Fruit fly (Drosophila melanogaster): Measurements from ENCODE around the gene CG13078.

Gene CG13078

DNA sequence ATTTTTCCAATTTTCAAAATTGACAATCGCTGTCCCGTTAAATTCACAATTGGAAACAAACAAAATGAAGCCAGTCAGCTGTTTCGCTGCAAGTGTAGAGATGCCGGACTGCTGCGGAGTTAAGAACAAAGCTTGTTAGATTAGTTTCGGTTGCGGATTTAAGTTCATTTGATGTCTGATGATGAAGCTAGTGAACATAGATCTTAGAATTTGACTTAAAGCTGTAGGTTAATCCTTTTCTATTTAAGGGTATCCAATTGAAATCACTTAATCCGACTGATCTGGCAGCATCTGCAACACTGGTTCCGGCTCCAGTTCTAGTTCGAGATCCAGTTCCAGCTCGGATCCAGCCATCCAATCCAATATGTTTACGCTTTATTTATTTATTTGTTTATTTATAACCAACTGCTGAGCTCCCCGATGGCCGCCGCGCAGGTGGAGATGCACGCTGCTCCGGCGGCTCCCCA, 20.2 kb downstream of the CG13078 start, which contains the start of the genes PCNA2 and CG10366 (continued):
- TF ChIP-seq Sox15 (GFP tag; optimal IDR thresholded peaks at IDR 0.05) (peak; percentile 13), dsx (GFP tag; optimal IDR thresholded peaks at IDR 0.05; ENCODE audit: poor library complexity, severe bottlenecking) (no peak), CG11294 (GFP tag; IDR thresholded peaks at IDR 0.05) (no peak), spab (GFP tag; optimal IDR thresholded peaks at IDR 0.05) (no peak), achi (GFP tag; optimal IDR thresholded peaks at IDR 0.05) (peak; percentile 68), Hr38 (GFP tag; optimal IDR thresholded peaks at IDR 0.05) (no peak), fd85E (GFP tag; optimal IDR thresholded peaks at IDR 0.05) (no peak), CG9139 (GFP tag; optimal IDR thresholded peaks at IDR 0.05) (no peak), salr (GFP tag; optimal IDR thresholded peaks at IDR 0.05) (peak in 1 of 2 experiments; percentile 26), CG16779 (tag; optimal IDR thresholded peaks at IDR 0.05) (no peak), CG15336 (GFP tag; IDR thresholded peaks at IDR 0.05) (no peak), vri (GFP tag; optimal IDR thresholded peaks at IDR 0.05) (no peak), Ets21C (GFP tag; optimal IDR thresholded peaks at IDR 0.05) (peak; percentile 42)

DNA sequence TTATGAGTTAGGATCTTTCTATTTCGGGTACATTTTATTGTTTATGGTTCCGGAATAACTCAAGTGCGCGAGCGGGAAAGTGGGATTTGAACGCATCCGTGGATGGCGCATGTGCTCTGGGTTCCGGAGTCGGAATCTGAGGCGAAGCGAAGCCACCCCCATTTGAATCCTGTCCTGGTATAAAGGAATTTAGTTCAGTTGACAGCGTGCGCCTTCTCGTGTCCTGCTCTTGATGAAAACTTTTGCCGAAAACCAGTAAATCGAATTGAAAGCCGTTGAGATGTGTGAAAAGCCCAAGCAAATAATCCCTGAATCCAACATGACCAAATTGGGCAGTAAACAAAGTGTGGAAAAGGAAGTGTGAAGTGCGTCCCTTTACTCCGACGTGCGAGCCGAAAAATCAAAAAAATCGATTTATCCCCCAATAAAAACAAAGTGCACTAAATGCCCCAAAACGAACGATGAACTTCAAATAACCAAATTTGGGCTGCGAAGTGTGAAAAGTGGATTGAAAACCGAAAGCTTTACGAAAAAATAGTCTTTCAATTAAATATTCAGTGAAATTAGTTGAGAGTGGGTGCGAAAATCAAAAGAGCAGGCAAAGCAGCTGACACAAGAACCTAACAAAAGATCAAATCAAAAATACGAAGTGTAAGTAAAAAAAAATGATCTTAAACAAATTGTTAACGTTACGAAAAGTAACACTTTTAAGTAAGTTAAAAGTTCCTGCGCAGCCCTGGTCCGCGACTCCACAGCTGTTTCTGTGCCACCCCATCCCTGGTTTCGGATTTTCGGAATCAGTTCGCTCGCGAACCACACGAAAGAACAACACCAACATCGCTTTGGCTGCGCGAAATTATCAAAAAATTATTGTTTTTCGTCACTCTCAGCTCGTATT, 23.0 kb downstream of the CG13078 start, which contains the start of gene Lar:
Lar (plus strand) TSS at position 188 of the 898 bp plus-strand sequence.
- TF ChIP-seq vri (GFP tag; optimal IDR thresholded peaks at IDR 0.05) (no peak), CG10669 (GFP tag; optimal IDR thresholded peaks at IDR 0.05) (peak; percentile 22), Hr39 (GFP tag; optimal IDR thresholded peaks at IDR 0.05) (peak; percentile 71), Smox (GFP tag; optimal IDR thresholded peaks at IDR 0.05) (peak; percentile 26), Lpt (GFP tag; optimal IDR thresholded peaks at IDR 0.05) (peak; percentile 45), CG11902 (GFP tag; optimal IDR thresholded peaks at IDR 0.05) (peak; percentile 21), salr (GFP tag; optimal IDR thresholded peaks at IDR 0.05) (no peak), Eip75B (GFP tag; optimal IDR thresholded peaks at IDR 0.05) (peak; percentile 63), CG32006 (GFP tag; optimal IDR thresholded peaks at IDR 0.05) (peak; percentile 41), Ets21C (GFP tag; optimal IDR thresholded peaks at IDR 0.05) (peak; percentile 40), achi (GFP tag; optimal IDR thresholded peaks at IDR 0.05) (peak; percentile 23), Hr4 (GFP tag; optimal IDR thresholded peaks at IDR 0.05) (peak; percentile 59), dsx (GFP tag; optimal IDR thresholded peaks at IDR 0.05; ENCODE audit: poor library complexity, severe bottlenecking) (no peak), cyc (GFP tag; optimal IDR thresholded peaks at IDR 0.05) (peak; percentile 69), CG1621 (tag; optimal IDR thresholded peaks at IDR 0.05) (no peak), Met (GFP tag; optimal IDR thresholded peaks at IDR 0.05) (peak; percentile 55), net (GFP tag; optimal IDR thresholded peaks at IDR 0.05) (peak; percentile 43), svp (GFP tag) (no peak), lz (GFP tag; optimal IDR thresholded peaks at IDR 0.05) (peak; percentile 63), Blimp-1 (GFP tag; optimal IDR thresholded peaks at IDR 0.05) (no peak), CG6854 (GFP tag; optimal IDR thresholded peaks at IDR 0.05) (no peak), CG6276 (GFP tag; optimal IDR thresholded peaks at IDR 0.05) (no peak), CG3919 (GFP tag; optimal IDR thresholded peaks at IDR 0.05) (peak; percentile 70), CG8632 (GFP tag; optimal IDR thresholded peaks at IDR 0.05) (peak; percentile 32), Sox102F (GFP tag; optimal IDR thresholded peaks at IDR 0.05) (no peak), Eip78C (GFP tag) (no peak), Ets96B (tag; optimal IDR thresholded peaks at IDR 0.05) (peak; percentile 31), esn (GFP tag; optimal IDR thresholded peaks at IDR 0.05) (peak; percentile 56), CG15336 (GFP tag; IDR thresholded peaks at IDR 0.05) (peak; percentile 56; the same call in 1 of the 2 replicates), CG6792 (GFP tag; optimal IDR thresholded peaks at IDR 0.05) (peak; percentile 29), fd59A (GFP tag; optimal IDR thresholded peaks at IDR 0.05) (no peak), fd85E (GFP tag; optimal IDR thresholded peaks at IDR 0.05) (no peak), pdm3 (GFP tag; optimal IDR thresholded peaks at IDR 0.05) (peak; percentile 55), ss (GFP tag; optimal IDR thresholded peaks at IDR 0.05) (no peak), Sox14 (GFP tag; optimal IDR thresholded peaks at IDR 0.05) (peak; percentile 59), CG31627 (GFP tag; optimal IDR thresholded peaks at IDR 0.05) (peak; percentile 67), dac (GFP tag; optimal IDR thresholded peaks at IDR 0.05) (peak; percentile 45), CG11762 (GFP tag; optimal IDR thresholded peaks at IDR 0.05; ENCODE audit: insufficient read depth) (peak; percentile 5), CG8119 (GFP tag; IDR thresholded peaks at IDR 0.05) (peak; percentile 33; the same call in 1 of the 3 replicates), fkh (GFP tag; optimal IDR thresholded peaks at IDR 0.05) (no peak)

Data from whole organism, prepupa.